Worm (Caenorhabditis elegans) whole organism, L4 larva: Measurements from ENCODE around the gene B0034.4.

Source experiments
- D1046.2 ChIP-seq: fragments of 200-800 bp; sonication (Bioruptor generic); IDR thresholded peaks from 2 replicates; pipeline ENCODE4 v1.3.6; 2022; ENCODE audit warnings: missing genetic modification characterization, missing compliant biosample characterization
- F10B5.3 ChIP-seq: sonication (generic microtip); optimal IDR thresholded peaks from 2 replicates; lab custom pipeline; 2016; ENCODE audit warnings: mild to moderate bottlenecking, missing genetic modification characterization, missing compliant biosample characterization
- F49E8.2 ChIP-seq: sonication (generic microtip); optimal IDR thresholded peaks from 2 replicates; lab custom pipeline; 2016; ENCODE audit warnings: missing compliant biosample characterization, mild to moderate bottlenecking, missing genetic modification characterization, borderline replicate concordance
- T26A8.4 ChIP-seq: fragments of 200-800 bp; sonication (Bioruptor generic); IDR thresholded peaks from 2 replicates; pipeline ENCODE4 v1.3.6; 2022; ENCODE audit warnings: missing genetic modification characterization, missing compliant biosample characterization
- ZK337.2 ChIP-seq: fragments of 200-800 bp; sonication (Bioruptor generic); IDR thresholded peaks from 2 replicates; pipeline ENCODE4 v1.3.6; 2022; ENCODE audit warnings: missing genetic modification reagents, missing genetic modification characterization, missing compliant biosample characterization
- aha-1 ChIP-seq: fragments of 150-350 bp; peaks from one replicate; lab custom pipeline; 2014; ENCODE audit warnings: missing biosample characterization, missing genetic modification characterization
- ceh-32 ChIP-seq: sonication (generic microtip); optimal IDR thresholded peaks from 2 replicates; lab custom pipeline; 2016; ENCODE audit warnings: mild to moderate bottlenecking, missing genetic modification characterization, missing compliant biosample characterization; ENCODE audit not compliant: poor library complexity
- ceh-62 ChIP-seq: sonication (generic microtip); optimal IDR thresholded peaks from 2 replicates; lab custom pipeline; 2017; ENCODE audit warnings: missing biosample characterization, missing genetic modification characterization
- ctbp-1 ChIP-seq: fragments of 200-800 bp; sonication (Bioruptor generic); IDR thresholded peaks from 2 replicates; pipeline ENCODE4 v1.3.6; 2022; ENCODE audit warnings: missing genetic modification reagents, missing genetic modification characterization, missing compliant biosample characterization
- dmd-6 ChIP-seq: fragments of 200-800 bp; sonication (Bioruptor generic); IDR thresholded peaks from 2 replicates; pipeline ENCODE4 v1.3.6; 2022; ENCODE audit warnings: missing genetic modification reagents, missing genetic modification characterization, missing compliant biosample characterization
- egl-27 ChIP-seq: sonication (generic microtip); optimal IDR thresholded peaks from 3 replicates; lab custom pipeline; 2017; ENCODE audit warnings: missing biosample characterization, missing genetic modification reagents, missing genetic modification characterization
- gei-8 ChIP-seq: fragments of 200-800 bp; sonication (Bioruptor generic); optimal IDR thresholded peaks from 2 replicates; lab custom pipeline; 2018; ENCODE audit warnings: mild to moderate bottlenecking, missing genetic modification characterization, missing compliant biosample characterization
- hlh-30 ChIP-seq: sonication (generic microtip); optimal IDR thresholded peaks from 2 replicates; lab custom pipeline; 2017; ENCODE audit warnings: antibody characterized with exemption, mild to moderate bottlenecking, missing genetic modification characterization, missing compliant biosample characterization; ENCODE audit not compliant: insufficient read depth
- hmg-1.1 ChIP-seq: fragments of 200-800 bp; sonication (Bioruptor generic); IDR thresholded peaks from 2 replicates; pipeline ENCODE4 v1.3.6; 2022; ENCODE audit warnings: missing genetic modification reagents, missing genetic modification characterization, missing compliant biosample characterization
- lin-13 ChIP-seq: fragments of 150-350 bp; optimal IDR thresholded peaks from 2 replicates; lab custom pipeline; 2014; ENCODE audit warnings: missing biosample characterization, missing genetic modification reagents, missing genetic modification characterization
- lin-15B ChIP-seq: fragments of 150-350 bp; sonication (generic microtip); optimal IDR thresholded peaks from 3 replicates; lab custom pipeline; 2014; ENCODE audit warnings: missing biosample characterization, missing genetic modification characterization
- lin-29 ChIP-seq: fragments of 200-800 bp; sonication (Bioruptor generic); IDR thresholded peaks from 2 replicates; pipeline ENCODE4 v1.3.6; 2022; ENCODE audit warnings: missing genetic modification reagents, missing genetic modification characterization, missing compliant biosample characterization
- lir-3 ChIP-seq: sonication (generic microtip); optimal IDR thresholded peaks from 2 replicates; lab custom pipeline; 2016; ENCODE audit warnings: mild to moderate bottlenecking, missing genetic modification characterization, missing compliant biosample characterization
- madf-5 ChIP-seq, 2 experiments: fragments of 200-800 bp; sonication (Bioruptor generic); IDR thresholded peaks; 2 replicates each; pipeline ENCODE4 v1.3.6; 2022; ENCODE audit warnings: missing compliant biosample characterization in 2 of 2, missing genetic modification characterization in 2 of 2
- mdl-1 ChIP-seq, 2 experiments: fragments of 150-350 bp in 1 of 2; sonication (generic microtip) in 1 of 2; optimal IDR thresholded peaks; 2 replicates each; lab custom pipeline; 2014 to 2017; ENCODE audit warnings: missing biosample characterization in 2 of 2, missing genetic modification characterization in 2 of 2
- mep-1 ChIP-seq: fragments of 150-350 bp; sonication (generic microtip); optimal IDR thresholded peaks from 3 replicates; lab custom pipeline; 2014; ENCODE audit warnings: missing biosample characterization, missing genetic modification characterization
- nhr-237 ChIP-seq: sonication (generic microtip); optimal IDR thresholded peaks from 2 replicates; lab custom pipeline; 2017; ENCODE audit warnings: missing biosample characterization, missing genetic modification characterization
- nhr-48 ChIP-seq: sonication (generic microtip); optimal IDR thresholded peaks from 2 replicates; lab custom pipeline; 2016; ENCODE audit warnings: mild to moderate bottlenecking, missing genetic modification characterization, missing compliant biosample characterization
- nhr-77 ChIP-seq: fragments of 150-350 bp; optimal IDR thresholded peaks from 2 replicates; lab custom pipeline; 2014; ENCODE audit warnings: missing biosample characterization, missing genetic modification characterization
- rbr-2 ChIP-seq: sonication (generic microtip); optimal IDR thresholded peaks from 2 replicates; lab custom pipeline; 2016; ENCODE audit warnings: missing genotype, missing genetic modification characterization, missing compliant biosample characterization
- tag-97 ChIP-seq: fragments of 200-800 bp; sonication (Bioruptor generic); IDR thresholded peaks from 2 replicates; pipeline ENCODE4 v1.3.6; 2022; ENCODE audit warnings: missing genetic modification characterization, missing compliant biosample characterization
- tra-1 ChIP-seq: fragments of 200-800 bp; sonication (Bioruptor generic); IDR thresholded peaks from 2 replicates; pipeline ENCODE4 v1.3.6; 2022; ENCODE audit warnings: missing genetic modification reagents, missing genetic modification characterization, missing compliant biosample characterization
- unc-39 ChIP-seq: sonication (generic microtip); optimal IDR thresholded peaks from 2 replicates; lab custom pipeline; 2017; ENCODE audit warnings: missing biosample characterization, missing genetic modification characterization
- unc-62 ChIP-seq, 3 experiments: fragments of 150-350 bp in 1 of 3; sonication (generic microtip); optimal IDR thresholded peaks in 2 of 3; peaks in 1 of 3; 1 replicate in 1 of 3; 2 replicates in 2 of 3; lab custom pipeline; 2014 to 2017; ENCODE audit warnings: missing biosample characterization in 3 of 3, missing genetic modification characterization in 3 of 3, missing genetic modification reagents in 3 of 3, missing genotype in 1 of 3
- zag-1 ChIP-seq: fragments of 150-350 bp; optimal IDR thresholded peaks from 2 replicates; lab custom pipeline; 2014; ENCODE audit warnings: missing biosample characterization, missing genetic modification characterization
- zfp-2 ChIP-seq: sonication (generic microtip); optimal IDR thresholded peaks from 2 replicates; lab custom pipeline; 2016; ENCODE audit warnings: mild to moderate bottlenecking, missing genetic modification characterization, missing compliant biosample characterization
- zip-2 ChIP-seq: fragments of 150-350 bp; optimal IDR thresholded peaks from 2 replicates; lab custom pipeline; 2014; ENCODE audit warnings: missing biosample characterization, missing genetic modification characterization
- ztf-11 ChIP-seq: fragments of 150-350 bp; optimal IDR thresholded peaks from 2 replicates; lab custom pipeline; 2014; ENCODE audit warnings: missing biosample characterization, missing genetic modification characterization
- ztf-7 ChIP-seq: fragments of 150-350 bp; optimal IDR thresholded peaks from 2 replicates; lab custom pipeline; 2014; ENCODE audit warnings: missing biosample characterization, missing genetic modification characterization

Gene B0034.4

ce11 chrII:5956583-5956982 lies 12.7 kb downstream of the B0034.4 start, which contains the start of gene casy-1:
Gene casy-1, minus strand, starts transcription at chrII:5956683.
- TF ChIP-seq T26A8.4 (GFP tag; lab: Robert Waterston, UW), result no peak
- TF ChIP-seq unc-62 (GFP tag; optimal IDR thresholded peaks at IDR 0.05 in 1 of 2; lab: Kevin White, UChicago), result peak in 1 of 2 experiments; percentile 73
- TF ChIP-seq unc-62 (tag; optimal IDR thresholded peaks at IDR 0.05; lab: Kevin White, UChicago), result no peak
- TF ChIP-seq aha-1 (tag; lab: Kevin White, UChicago), result peak; percentile 58

ce11 chrII:5955638-5956167 lies 13.6 kb downstream of the B0034.4 start:
- no peak for TF ChIP-seq rbr-2 (tag; lab: Kevin White, UChicago)
- no peak for TF ChIP-seq ztf-11 (tag; lab: Kevin White, UChicago)
- peak in 1 of 2 experiments; percentile 99 for TF ChIP-seq unc-62 (GFP tag; optimal IDR thresholded peaks at IDR 0.05 in 1 of 2; lab: Kevin White, UChicago)
- no peak for TF ChIP-seq unc-62 (tag; optimal IDR thresholded peaks at IDR 0.05; lab: Kevin White, UChicago)
- no peak for TF ChIP-seq unc-39 (tag; lab: Kevin White, UChicago)
- TF ChIP-seq gei-8 (GFP tag; lab: Kevin White, UChicago), result no peak
- TF ChIP-seq F10B5.3 (tag; lab: Kevin White, UChicago), result no peak
- no peak for TF ChIP-seq lir-3 (tag; lab: Kevin White, UChicago)
- no peak for TF ChIP-seq zfp-2 (tag; lab: Kevin White, UChicago)
- TF ChIP-seq nhr-77 (tag; lab: Kevin White, UChicago), result no peak
- no peak for TF ChIP-seq nhr-48 (tag; lab: Kevin White, UChicago)
- no peak for TF ChIP-seq F49E8.2 (tag; lab: Kevin White, UChicago)
- no peak for TF ChIP-seq madf-5 (GFP tag; IDR thresholded peaks at IDR 0.05; lab: Robert Waterston, UW)
- no peak for TF ChIP-seq dmd-6 (GFP tag; lab: Robert Waterston, UW)
- no peak for TF ChIP-seq zag-1
- no peak for TF ChIP-seq mep-1
- no peak for TF ChIP-seq ZK337.2
- 0 out of 2 replicates have a peak, but pooled peaks have one; percentile 16 for TF ChIP-seq hmg-1.1 (GFP tag; lab: Robert Waterston, UW)
- TF ChIP-seq mdl-1 (tag; optimal IDR thresholded peaks at IDR 0.05; lab: Kevin White, UChicago), result peak in 1 of 2 experiments; percentile 8
- no peak for TF ChIP-seq ceh-32 (tag; lab: Kevin White, UChicago)
- no peak for TF ChIP-seq zip-2 (tag; lab: Kevin White, UChicago)
- TF ChIP-seq egl-27, result no peak
- TF ChIP-seq, all 104 proteins: peak for 3

ce11 chrII:5952214-5952613 lies 17.1 kb downstream of the B0034.4 start:
- peak in 1 of 2 experiments; percentile 88 for TF ChIP-seq unc-62 (GFP tag; optimal IDR thresholded peaks at IDR 0.05 in 1 of 2; lab: Kevin White, UChicago)
- no peak for TF ChIP-seq unc-62 (tag; optimal IDR thresholded peaks at IDR 0.05; lab: Kevin White, UChicago)
- TF ChIP-seq D1046.2 (GFP tag; lab: Robert Waterston, UW), result no peak
- no peak for TF ChIP-seq ztf-7 (tag; lab: Kevin White, UChicago)
- peak; percentile 31 for TF ChIP-seq aha-1 (tag; lab: Kevin White, UChicago)
- TF ChIP-seq mep-1, result peak; percentile 33
- peak; percentile 55 for TF ChIP-seq hlh-30 (tag; lab: Kevin White, UChicago)

- TF ChIP-seq aha-1 (tag; lab: Kevin White, UChicago), result peak; percentile 92
- TF ChIP-seq D1046.2 (GFP tag; lab: Robert Waterston, UW), result no peak
- TF ChIP-seq nhr-237, result no peak
- no peak for TF ChIP-seq lin-15B (tag; lab: Kevin White, UChicago)
- no peak for TF ChIP-seq tra-1
- TF ChIP-seq lin-13 (GFP tag; lab: Kevin White, UChicago), result no peak
- TF ChIP-seq, all 104 proteins: peak for 1
Observed at ce11 chrII:5951745-5952144, 17.6 kb downstream of the B0034.4 start.

- 0 out of 2 replicates have a peak, but pooled peaks have one; percentile 6 for TF ChIP-seq hmg-1.1 (GFP tag; lab: Robert Waterston, UW)
- no peak for TF ChIP-seq tag-97 (GFP tag; lab: Robert Waterston, UW)
- no peak for TF ChIP-seq ceh-62
- TF ChIP-seq ctbp-1 (GFP tag; lab: Robert Waterston, UW), result peak; percentile 55; the same call in 1 of the 2 replicates
- peak; percentile 6 for TF ChIP-seq hlh-30 (tag; lab: Kevin White, UChicago)
- TF ChIP-seq aha-1 (tag; lab: Kevin White, UChicago), result peak; percentile 87
- no peak for TF ChIP-seq lin-29 (GFP tag; lab: Robert Waterston, UW)
Observed at ce11 chrII:5950657-5951056, 18.7 kb downstream of the B0034.4 start.
